Fruit fly (Drosophila melanogaster): Measurements from ENCODE around the gene CG7546.

CG7546 gene

dm6 chr3L:7510414-7511384 is at the start of gene CG7546:
CG7546 (plus strand) TSS chr3L:7510986.
- TF ChIP-seq CG1621 (tag; optimal IDR thresholded peaks at IDR 0.05) (peak; percentile 66), cyc (GFP tag; optimal IDR thresholded peaks at IDR 0.05) (peak; percentile 18), Ets21C (GFP tag; optimal IDR thresholded peaks at IDR 0.05) (peak; percentile 11), CG3919 (GFP tag; optimal IDR thresholded peaks at IDR 0.05) (peak; percentile 33), lz (GFP tag; optimal IDR thresholded peaks at IDR 0.05) (peak; percentile 12), CG11762 (GFP tag; optimal IDR thresholded peaks at IDR 0.05; ENCODE audit: insufficient read depth) (no peak), ss (GFP tag; optimal IDR thresholded peaks at IDR 0.05) (peak in 1 of 2 experiments; percentile 26), esn (GFP tag; optimal IDR thresholded peaks at IDR 0.05) (peak; percentile 41), CG11902 (GFP tag; optimal IDR thresholded peaks at IDR 0.05) (no peak), CG7368 (GFP tag; optimal IDR thresholded peaks at IDR 0.05) (peak; percentile 3), Blimp-1 (GFP tag; optimal IDR thresholded peaks at IDR 0.05) (no peak), CG10631 (GFP tag; optimal IDR thresholded peaks at IDR 0.05) (peak; percentile 44), CG34406 (GFP tag; optimal IDR thresholded peaks at IDR 0.05) (peak; percentile 24), acj6 (GFP tag; optimal IDR thresholded peaks at IDR 0.05) (peak; percentile 41), Hr4 (GFP tag; optimal IDR thresholded peaks at IDR 0.05) (peak; percentile 26), topi (GFP tag; optimal IDR thresholded peaks at IDR 0.05) (no peak), CG8632 (GFP tag; optimal IDR thresholded peaks at IDR 0.05) (peak; percentile 15), CG32006 (GFP tag; optimal IDR thresholded peaks at IDR 0.05) (peak; percentile 52), pdm3 (GFP tag; optimal IDR thresholded peaks at IDR 0.05) (no peak), achi (GFP tag; optimal IDR thresholded peaks at IDR 0.05) (peak; percentile 92), Sox15 (GFP tag; optimal IDR thresholded peaks at IDR 0.05) (peak; percentile 32), OdsH (GFP tag; optimal IDR thresholded peaks at IDR 0.05) (no peak), Eip78C (GFP tag) (peak; percentile 82), salr (GFP tag; optimal IDR thresholded peaks at IDR 0.05) (peak in 1 of 2 experiments; percentile 54), CG31627 (GFP tag; optimal IDR thresholded peaks at IDR 0.05) (peak; percentile 47), CG6854 (GFP tag; optimal IDR thresholded peaks at IDR 0.05) (no peak), dac (GFP tag; optimal IDR thresholded peaks at IDR 0.05) (peak; percentile 12), CG6808 (GFP tag; optimal IDR thresholded peaks at IDR 0.05) (no peak), CG3032 (tag; optimal IDR thresholded peaks at IDR 0.05) (peak; percentile 25), svp (GFP tag) (peak; percentile 99), Sox14 (GFP tag; optimal IDR thresholded peaks at IDR 0.05) (peak; percentile 51), CG6163 (GFP tag; IDR thresholded peaks at IDR 0.05) (0 out of 3 replicates have a peak, but pooled peaks have one; percentile 22), CG8119 (GFP tag; IDR thresholded peaks at IDR 0.05) (0 out of 3 replicates have a peak, but pooled peaks have one; percentile 16), eg (GFP tag; IDR thresholded peaks at IDR 0.05) (peak; percentile 34; the same call in 1 of the 3 replicates)

- TF ChIP-seq Sox102F (GFP tag; optimal IDR thresholded peaks at IDR 0.05) (no peak), CG32006 (GFP tag; optimal IDR thresholded peaks at IDR 0.05) (no peak), dsx (GFP tag; optimal IDR thresholded peaks at IDR 0.05; ENCODE audit: poor library complexity, severe bottlenecking) (no peak), OdsH (GFP tag; optimal IDR thresholded peaks at IDR 0.05) (no peak), ss (GFP tag; optimal IDR thresholded peaks at IDR 0.05) (no peak), Smox (GFP tag; optimal IDR thresholded peaks at IDR 0.05) (no peak)
These were observed 45.6 kb upstream of the CG7546 start, which contains the start of the genes CG42660, CG42661 and Tsp66A for dm6 chr3L:7465209-7465608. CG42660 (plus strand) TSS chr3L:7465509. CG42661 (plus strand) TSS chr3L:7465509. Tsp66A (plus strand) TSS chr3L:7465509.

All from whole organism, prepupa.